Fruit fly (Drosophila melanogaster): Measurements from ENCODE around the gene CG6785.

dm6 chr2L:12048723-12049122 lies 3.7 kb upstream of the CG6785 start, which contains the start of gene Plzf:
- TF ChIP-seq psq (optimal IDR thresholded peaks at IDR 0.05): no peak
- no peak for TF ChIP-seq h (optimal IDR thresholded peaks at IDR 0.05)
- TF ChIP-seq insv (optimal IDR thresholded peaks at IDR 0.05): no peak

Data from Kc167 (cell line).